Worm (Caenorhabditis elegans) whole organism, L1 larva: Measurements from ENCODE around the gene oac-56.

ENCODE experiments used
- C04F5.9 ChIP-seq: sonication (generic microtip); optimal IDR thresholded peaks from 2 replicates; lab custom pipeline; 2016; ENCODE audit warnings: missing genetic modification characterization, missing compliant biosample characterization
- C34B4.2 ChIP-seq: sonication (generic microtip); optimal IDR thresholded peaks from 2 replicates; lab custom pipeline; 2017; ENCODE audit warnings: mild to moderate bottlenecking, missing genetic modification characterization, missing compliant biosample characterization
- alr-1 ChIP-seq: fragments of 200-800 bp; sonication (Bioruptor generic); optimal IDR thresholded peaks from 2 replicates; lab custom pipeline; 2018; ENCODE audit warnings: borderline replicate concordance, mild to moderate bottlenecking, missing genetic modification characterization, missing compliant biosample characterization
- blmp-1 ChIP-seq: fragments of 150-350 bp; optimal IDR thresholded peaks from 2 replicates; lab custom pipeline; 2014; ENCODE audit warnings: missing biosample characterization, missing genetic modification characterization
- ceh-8 ChIP-seq: fragments of 200-800 bp; sonication (Bioruptor generic); optimal IDR thresholded peaks from 2 replicates; lab custom pipeline; 2018; ENCODE audit warnings: mild to moderate bottlenecking, missing genetic modification characterization, moderate library complexity, missing compliant biosample characterization
- ceh-82 ChIP-seq, 3 experiments: fragments of 150-350 bp in 1 of 3; sonication (generic microtip) in 2 of 3; optimal IDR thresholded peaks; 2 replicates each; lab custom pipeline; 2014 to 2017; ENCODE audit warnings: missing biosample characterization in 3 of 3, missing genetic modification characterization in 3 of 3
- ceh-90 ChIP-seq: sonication (generic microtip); optimal IDR thresholded peaks from 2 replicates; lab custom pipeline; 2016; ENCODE audit warnings: missing genetic modification characterization, missing compliant biosample characterization
- dpl-1 ChIP-seq, 3 experiments: fragments of 150-350 bp in 2 of 3; sonication (generic microtip) in 1 of 3; optimal IDR thresholded peaks; 2 replicates each; lab custom pipeline; 2014 to 2017; ENCODE audit warnings: missing biosample characterization in 3 of 3, missing genetic modification characterization in 3 of 3, missing genetic modification reagents in 3 of 3
- elt-2 ChIP-seq: sonication (generic microtip); optimal IDR thresholded peaks from 2 replicates; lab custom pipeline; 2016; ENCODE audit warnings: missing genetic modification characterization, mild to moderate bottlenecking, inconsistent platforms, missing compliant biosample characterization, missing genetic modification reagents
- ets-5 ChIP-seq: fragments of 200-800 bp; sonication (Bioruptor generic); IDR thresholded peaks from 2 replicates; pipeline ENCODE4 v1.3.6; 2022; ENCODE audit warnings: missing genetic modification characterization, missing compliant biosample characterization
- fkh-10 ChIP-seq: sonication (generic microtip); optimal IDR thresholded peaks from 2 replicates; lab custom pipeline; 2017; ENCODE audit warnings: missing biosample characterization, missing genetic modification reagents, missing genetic modification characterization
- fkh-4 ChIP-seq: sonication (generic microtip); optimal IDR thresholded peaks from 2 replicates; lab custom pipeline; 2016; ENCODE audit warnings: missing compliant biosample characterization, missing genetic modification characterization, borderline replicate concordance
- fkh-8 ChIP-seq: sonication (generic microtip); optimal IDR thresholded peaks from 2 replicates; lab custom pipeline; 2016; ENCODE audit warnings: mild to moderate bottlenecking, missing genetic modification characterization, missing compliant biosample characterization
- fos-1 ChIP-seq: fragments of 150-350 bp; optimal IDR thresholded peaks from 2 replicates; lab custom pipeline; 2014; ENCODE audit warnings: missing biosample characterization, missing genetic modification characterization
- hpl-2 ChIP-seq: fragments of 150-350 bp; optimal IDR thresholded peaks from 2 replicates; lab custom pipeline; 2014; ENCODE audit warnings: missing biosample characterization, missing genetic modification reagents, missing genetic modification characterization
- irx-1 ChIP-seq: sonication (generic microtip); optimal IDR thresholded peaks from 2 replicates; lab custom pipeline; 2016; ENCODE audit warnings: missing genetic modification characterization, missing compliant biosample characterization
- jun-1 ChIP-seq: fragments of 150-350 bp; optimal IDR thresholded peaks from 2 replicates; lab custom pipeline; 2014; ENCODE audit warnings: missing biosample characterization, missing genetic modification reagents, missing genetic modification characterization
- lin-14 ChIP-seq: fragments of 200-800 bp; sonication (Bioruptor generic); optimal IDR thresholded peaks from 2 replicates; lab custom pipeline; 2018; ENCODE audit warnings: mild to moderate bottlenecking, missing genetic modification characterization, moderate library complexity, missing compliant biosample characterization
- lin-15B ChIP-seq: fragments of 150-350 bp; sonication (generic microtip); optimal IDR thresholded peaks from 3 replicates; lab custom pipeline; 2014; ENCODE audit warnings: missing biosample characterization, missing genetic modification characterization
- lin-35 ChIP-seq, 2 experiments: fragments of 150-350 bp; optimal IDR thresholded peaks; 2 replicates each; lab custom pipeline; 2014; ENCODE audit warnings: missing biosample characterization in 2 of 2, missing genetic modification characterization in 2 of 2, missing genetic modification reagents in 2 of 2
- lin-39 ChIP-seq: fragments of 150-350 bp; optimal IDR thresholded peaks from 2 replicates; lab custom pipeline; 2014; ENCODE audit warnings: missing biosample characterization, missing genetic modification reagents, missing genetic modification characterization
- lir-3 ChIP-seq: sonication (generic microtip); optimal IDR thresholded peaks from 2 replicates; lab custom pipeline; 2016; ENCODE audit warnings: mild to moderate bottlenecking, missing genetic modification characterization, moderate library complexity, missing compliant biosample characterization; ENCODE audit not compliant: poor library complexity
- mab-9 ChIP-seq: fragments of 200-800 bp; sonication (Bioruptor generic); IDR thresholded peaks from 2 replicates; pipeline ENCODE4 v1.3.6; 2022; ENCODE audit warnings: missing genetic modification reagents, missing genetic modification characterization, missing compliant biosample characterization
- mdl-1 ChIP-seq, 2 experiments: fragments of 150-350 bp; optimal IDR thresholded peaks; 2 replicates each; lab custom pipeline; 2014 to 2017; ENCODE audit warnings: missing biosample characterization in 2 of 2, missing genetic modification characterization in 2 of 2, inconsistent platforms in 1 of 2
- mef-2 ChIP-seq: fragments of 150-350 bp; optimal IDR thresholded peaks from 2 replicates; lab custom pipeline; 2014; ENCODE audit warnings: missing biosample characterization, missing genetic modification characterization
- mep-1 ChIP-seq: fragments of 150-350 bp; optimal IDR thresholded peaks from 2 replicates; lab custom pipeline; 2014; ENCODE audit warnings: missing biosample characterization, missing genetic modification characterization
- nhr-12 ChIP-seq: sonication (generic microtip); optimal IDR thresholded peaks from 2 replicates; lab custom pipeline; 2017; ENCODE audit warnings: missing biosample characterization, missing genetic modification characterization
- nhr-19 ChIP-seq: fragments of 200-800 bp; sonication (Bioruptor generic); conservative IDR thresholded peaks from 2 replicates; pipeline ENCODE4 v1.3.6; 2022; ENCODE audit warnings: missing genetic modification characterization, missing compliant biosample characterization
- nhr-20 ChIP-seq: sonication (generic microtip); optimal IDR thresholded peaks from 2 replicates; lab custom pipeline; 2016; ENCODE audit warnings: mild to moderate bottlenecking, missing genetic modification characterization, missing compliant biosample characterization
- nhr-237 ChIP-seq: fragments of 150-350 bp; optimal IDR thresholded peaks from 2 replicates; lab custom pipeline; 2014; ENCODE audit warnings: missing biosample characterization, missing genetic modification characterization
- nhr-47 ChIP-seq: sonication (generic microtip); optimal IDR thresholded peaks from 2 replicates; lab custom pipeline; 2016; ENCODE audit warnings: mild to moderate bottlenecking, missing genetic modification characterization, moderate library complexity, missing compliant biosample characterization
- nhr-71 ChIP-seq: sonication (generic microtip); optimal IDR thresholded peaks from 2 replicates; lab custom pipeline; 2016; ENCODE audit warnings: mild to moderate bottlenecking, missing genetic modification characterization, moderate library complexity, missing compliant biosample characterization
- nhr-76 ChIP-seq: sonication (generic microtip); optimal IDR thresholded peaks from 2 replicates; lab custom pipeline; 2017; ENCODE audit warnings: missing biosample characterization, missing genetic modification characterization
- nhr-84 ChIP-seq: sonication (generic microtip); optimal IDR thresholded peaks from 2 replicates; lab custom pipeline; 2017; ENCODE audit warnings: missing biosample characterization, missing genetic modification characterization
- nhr-90 ChIP-seq: sonication (generic microtip); optimal IDR thresholded peaks from 2 replicates; lab custom pipeline; 2016; ENCODE audit warnings: mild to moderate bottlenecking, missing genetic modification characterization, missing compliant biosample characterization; ENCODE audit not compliant: poor library complexity
- pag-3 ChIP-seq: sonication (generic microtip); optimal IDR thresholded peaks from 2 replicates; lab custom pipeline; 2017; ENCODE audit warnings: missing genetic modification characterization, mild to moderate bottlenecking, missing compliant biosample characterization, antibody characterized with exemption, borderline replicate concordance; ENCODE audit not compliant: insufficient read depth
- pax-3 ChIP-seq: fragments of 200-800 bp; sonication (Bioruptor generic); optimal IDR thresholded peaks from 2 replicates; lab custom pipeline; 2018; ENCODE audit warnings: mild to moderate bottlenecking, missing genetic modification characterization, moderate library complexity, missing compliant biosample characterization
- pqm-1 ChIP-seq: sonication (generic microtip); optimal IDR thresholded peaks from 3 replicates; lab custom pipeline; 2017; ENCODE audit warnings: missing biosample characterization, missing genetic modification characterization
- skn-1 ChIP-seq: fragments of 150-350 bp; optimal IDR thresholded peaks from 2 replicates; lab custom pipeline; 2014; ENCODE audit warnings: missing biosample characterization, missing genetic modification characterization
- snpc-4 ChIP-seq: fragments of 150-350 bp; optimal IDR thresholded peaks from 2 replicates; lab custom pipeline; 2014; ENCODE audit warnings: missing biosample characterization, missing genetic modification characterization
- snu-23 ChIP-seq: sonication (generic microtip); optimal IDR thresholded peaks from 2 replicates; lab custom pipeline; 2016; ENCODE audit warnings: missing genetic modification characterization, missing compliant biosample characterization
- sox-4 ChIP-seq: sonication (generic microtip); optimal IDR thresholded peaks from 2 replicates; lab custom pipeline; 2016; ENCODE audit warnings: missing genetic modification characterization, missing compliant biosample characterization
- sup-37 ChIP-seq: fragments of 200-800 bp; sonication (Bioruptor generic); optimal IDR thresholded peaks from 2 replicates; lab custom pipeline; 2018; ENCODE audit warnings: mild to moderate bottlenecking, missing genetic modification characterization, missing compliant biosample characterization
- tbx-2 ChIP-seq: sonication (generic microtip); optimal IDR thresholded peaks from 2 replicates; lab custom pipeline; 2016; ENCODE audit warnings: missing genetic modification characterization, missing compliant biosample characterization
- unc-130 ChIP-seq: fragments of 150-350 bp; optimal IDR thresholded peaks from 2 replicates; lab custom pipeline; 2017; ENCODE audit warnings: missing biosample characterization, missing genetic modification characterization, inconsistent platforms
- unc-30 ChIP-seq: sonication (generic microtip); optimal IDR thresholded peaks from 2 replicates; lab custom pipeline; 2017; ENCODE audit warnings: missing biosample characterization, missing genetic modification characterization
- unc-62 ChIP-seq: fragments of 150-350 bp; optimal IDR thresholded peaks from 2 replicates; lab custom pipeline; 2014; ENCODE audit warnings: missing biosample characterization, missing genetic modification reagents, missing genetic modification characterization
- unc-98 ChIP-seq: fragments of 200-800 bp; sonication (Bioruptor generic); IDR thresholded peaks from 2 replicates; pipeline ENCODE4 v1.3.6; 2022; ENCODE audit warnings: missing genetic modification characterization, missing compliant biosample characterization
- xbp-1 ChIP-seq: sonication (generic microtip); optimal IDR thresholded peaks from 2 replicates; lab custom pipeline; 2016; ENCODE audit warnings: missing genetic modification characterization, missing compliant biosample characterization
- ztf-11 ChIP-seq, 2 experiments: sonication (generic microtip); optimal IDR thresholded peaks; 2 replicates each; lab custom pipeline; 2016 to 2017; ENCODE audit warnings: missing genetic modification characterization in 2 of 2, missing biosample characterization in 1 of 2, missing compliant biosample characterization in 1 of 2
- ztf-4 ChIP-seq: fragments of 150-350 bp; optimal IDR thresholded peaks from 2 replicates; lab custom pipeline; 2014; ENCODE audit warnings: missing biosample characterization, missing genetic modification characterization

The oac-56 gene

DNA sequence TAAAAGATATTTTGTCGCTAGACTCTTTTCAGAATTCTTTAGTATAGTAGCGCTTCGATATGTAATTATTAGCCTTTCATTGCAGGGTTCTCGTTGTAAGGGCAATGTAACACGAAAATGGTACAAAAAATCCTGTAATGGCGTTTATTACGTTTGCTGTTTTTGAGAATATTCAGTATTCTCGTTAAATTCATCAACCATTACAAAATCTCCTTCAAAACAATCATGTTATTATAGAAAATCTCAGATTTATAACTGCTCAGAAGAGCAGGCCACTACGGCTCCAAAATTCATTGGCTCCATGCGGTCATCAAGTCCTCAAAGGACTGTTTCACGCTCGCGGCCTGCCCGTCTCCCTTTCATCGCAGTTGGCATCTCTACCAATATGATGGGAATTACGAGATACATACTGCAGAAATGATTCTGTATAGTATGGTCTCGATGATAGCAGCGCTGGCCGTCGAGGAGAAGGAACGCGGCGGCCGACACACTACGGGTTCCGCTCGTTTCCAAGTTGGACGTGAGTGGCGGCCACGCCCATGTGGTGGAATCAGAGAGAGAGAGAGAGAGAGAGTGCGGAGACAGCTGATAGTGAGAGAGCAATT is 23.8 kb downstream of the oac-56 start:
- TF ChIP-seq lin-15B (tag; lab: Kevin White, UChicago) (no peak), nhr-90 (peak; percentile 96), elt-2 (peak; percentile 91), fkh-4 (tag; lab: Kevin White, UChicago) (peak; percentile 15), dpl-1 (GFP tag; optimal IDR thresholded peaks at IDR 0.05; lab: Kevin White, UChicago) (peak in 2 of 3 experiments; percentile 22 to 36), hpl-2 (GFP tag; lab: Kevin White, UChicago) (peak; percentile 9), C04F5.9 (tag; lab: Kevin White, UChicago) (peak; percentile 65), lin-35 (GFP tag; optimal IDR thresholded peaks at IDR 0.05; lab: Kevin White, UChicago) (peak; percentile 35 to 73), pag-3 (tag; lab: Kevin White, UChicago) (no peak), nhr-20 (tag; lab: Kevin White, UChicago) (peak; percentile 90), sup-37 (GFP tag; lab: Kevin White, UChicago) (peak; percentile 72), skn-1 (tag; lab: Kevin White, UChicago) (no peak), C34B4.2 (tag; lab: Kevin White, UChicago) (peak; percentile 26), tbx-2 (tag; lab: Kevin White, UChicago) (peak; percentile 75), lin-14 (GFP tag; lab: Kevin White, UChicago) (no peak), xbp-1 (peak; percentile 70), unc-130 (no peak), pqm-1 (tag; lab: Kevin White, UChicago) (no peak), ztf-4 (tag; lab: Kevin White, UChicago) (no peak), fos-1 (tag; lab: Kevin White, UChicago) (peak; percentile 36), ceh-90 (tag; lab: Kevin White, UChicago) (no peak), nhr-84 (tag; lab: Kevin White, UChicago) (no peak), mdl-1 (tag; optimal IDR thresholded peaks at IDR 0.05; lab: Kevin White, UChicago) (peak; percentile 11 to 68), irx-1 (tag; lab: Kevin White, UChicago) (peak; percentile 67), unc-98 (GFP tag; lab: Robert Waterston, UW) (no peak; the same call in 1 of the 2 replicates), fkh-8 (peak; percentile 5), nhr-47 (tag; lab: Kevin White, UChicago) (peak; percentile 91), pax-3 (tag; lab: Kevin White, UChicago) (peak; percentile 56), snu-23 (GFP tag; lab: Kevin White, UChicago) (peak; percentile 90), ztf-11 (tag; optimal IDR thresholded peaks at IDR 0.05; lab: Kevin White, UChicago) (peak in 1 of 2 experiments; percentile 25), sox-4 (tag; lab: Kevin White, UChicago) (peak; percentile 18), snpc-4 (peak; percentile 98), nhr-237 (no peak), ets-5 (no peak), lir-3 (tag; lab: Kevin White, UChicago) (no peak), fkh-10 (GFP tag; lab: Kevin White, UChicago) (no peak), nhr-76 (tag; lab: Kevin White, UChicago) (no peak), mef-2 (no peak), lin-39 (tag; lab: Kevin White, UChicago) (peak; percentile 56), ceh-8 (peak; percentile 31), unc-30 (no peak), mab-9 (GFP tag; lab: Robert Waterston, UW) (peak; percentile 60; the same call in 1 of the 2 replicates), blmp-1 (tag; lab: Kevin White, UChicago) (no peak), nhr-12 (no peak), ceh-82 (tag; optimal IDR thresholded peaks at IDR 0.05; lab: Kevin White, UChicago) (peak; percentile 19 to 59 (median 47)), nhr-19 (peak; percentile 93), mep-1 (tag; lab: Kevin White, UChicago) (peak; percentile 41), nhr-71 (tag; lab: Kevin White, UChicago) (peak; percentile 93), unc-62 (GFP tag; lab: Kevin White, UChicago) (no peak), alr-1 (tag; lab: Kevin White, UChicago) (no peak), jun-1 (tag; lab: Kevin White, UChicago) (peak; percentile 34)
